Fruit fly (Drosophila melanogaster) Kc167 (cell line): ENCODE results near the gene barc.

Experiments
- Myc ChIP-seq: fragments of >200 bp; optimal IDR thresholded peaks from 2 replicates; lab custom pipeline; 2017; ENCODE audit warnings: missing external identifiers
- Sin3A ChIP-seq: fragments of >200 bp; optimal IDR thresholded peaks from 2 replicates; lab custom pipeline; 2018; ENCODE audit warnings: missing external identifiers
- h ChIP-seq: fragments of >200 bp; optimal IDR thresholded peaks from 3 replicates; lab custom pipeline; 2018; ENCODE audit warnings: missing external identifiers
- insv ChIP-seq: fragments of >200 bp; optimal IDR thresholded peaks from 3 replicates; lab custom pipeline; 2018; ENCODE audit warnings: missing external identifiers
- psq ChIP-seq: fragments of >200 bp; optimal IDR thresholded peaks from 2 replicates; lab custom pipeline; 2017; ENCODE audit warnings: missing external identifiers

- TF ChIP-seq Myc (lab: Kevin White, UChicago) = no peak
- TF ChIP-seq psq = no peak
- no peak for TF ChIP-seq h (lab: Kevin White, UChicago)
- TF ChIP-seq insv (lab: Kevin White, UChicago) = no peak
- TF ChIP-seq Sin3A = no peak
Observed at dm6 chr3L:21382158-21382610, 50.8 kb downstream of the barc start, which contains the start of gene rgn.
